Worm (Caenorhabditis elegans): Measurements from ENCODE around the gene C09G12.5.

C09G12.5 gene

DNA sequence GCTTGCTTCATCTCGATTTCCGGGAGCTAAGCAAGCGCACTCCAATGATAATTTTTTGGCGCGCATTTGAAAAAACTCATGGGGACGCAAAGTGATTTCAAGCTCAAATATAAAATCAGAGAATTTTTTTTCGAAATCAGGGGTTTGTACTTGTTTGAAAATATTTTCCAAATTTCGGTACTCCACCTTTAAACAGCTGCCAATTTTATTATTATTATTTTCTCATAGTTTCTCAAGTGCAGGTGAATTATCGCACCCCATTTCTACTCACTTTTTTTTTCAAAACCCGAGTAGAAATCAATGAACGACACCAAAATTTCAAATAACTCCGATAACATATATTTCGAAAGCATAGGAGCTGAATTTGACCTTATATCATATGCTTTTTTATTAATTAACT, 25.0 kb downstream of the C09G12.5 start, which contains the start of gene srz-83:
srz-83 (plus strand) TSS at position 301 of the 400 bp plus-strand sequence.
- TF ChIP-seq unc-39 (tag; optimal IDR thresholded peaks at IDR 0.05) (no peak), zip-8 (tag; optimal IDR thresholded peaks at IDR 0.05) (no peak), snpc-4 (tag; optimal IDR thresholded peaks at IDR 0.05) (no peak), pha-4 (tag; optimal IDR thresholded peaks at IDR 0.05) (no peak), unc-120 (tag; optimal IDR thresholded peaks at IDR 0.05; ENCODE audit: poor library complexity, severe bottlenecking) (no peak), unc-62 (GFP tag; optimal IDR thresholded peaks at IDR 0.05) (no peak), tbx-8 (GFP tag; optimal IDR thresholded peaks at IDR 0.05) (no peak)

DNA sequence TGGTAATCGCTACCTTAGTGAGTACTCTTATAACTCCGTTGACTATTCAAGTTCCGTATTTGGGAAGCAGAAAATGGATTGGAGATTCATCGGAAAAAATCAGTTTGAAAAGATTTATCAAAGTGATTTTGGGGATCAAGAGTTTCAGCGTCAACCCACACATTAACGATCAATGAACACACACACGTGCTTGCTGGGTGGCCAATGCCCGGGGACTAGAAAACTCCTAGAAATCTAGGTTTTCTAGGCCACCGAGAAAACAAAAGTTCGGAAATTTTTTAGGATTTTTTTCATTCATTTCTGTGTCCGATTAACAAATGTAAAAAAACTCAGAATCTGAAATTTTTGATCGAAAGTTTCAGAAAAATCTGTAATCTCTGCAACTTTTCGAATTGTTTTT, 26.8 kb downstream of the C09G12.5 start:
- no peak for TF ChIP-seq unc-39 (tag; optimal IDR thresholded peaks at IDR 0.05)
- no peak for TF ChIP-seq mls-2 (tag; optimal IDR thresholded peaks at IDR 0.05)
- no peak for TF ChIP-seq tbx-8 (GFP tag; optimal IDR thresholded peaks at IDR 0.05)
- TF ChIP-seq lsy-2 (tag; optimal IDR thresholded peaks at IDR 0.05) = no peak
- no peak for TF ChIP-seq ces-1 (GFP tag; optimal IDR thresholded peaks at IDR 0.05)
- no peak for TF ChIP-seq lin-13 (tag; optimal IDR thresholded peaks at IDR 0.05)
- TF ChIP-seq flh-1 (GFP tag; optimal IDR thresholded peaks at IDR 0.05) = no peak
- TF ChIP-seq lin-32 (GFP tag; optimal IDR thresholded peaks at IDR 0.05) = no peak
- TF ChIP-seq bed-3 (GFP tag; optimal IDR thresholded peaks at IDR 0.05) = no peak

DNA sequence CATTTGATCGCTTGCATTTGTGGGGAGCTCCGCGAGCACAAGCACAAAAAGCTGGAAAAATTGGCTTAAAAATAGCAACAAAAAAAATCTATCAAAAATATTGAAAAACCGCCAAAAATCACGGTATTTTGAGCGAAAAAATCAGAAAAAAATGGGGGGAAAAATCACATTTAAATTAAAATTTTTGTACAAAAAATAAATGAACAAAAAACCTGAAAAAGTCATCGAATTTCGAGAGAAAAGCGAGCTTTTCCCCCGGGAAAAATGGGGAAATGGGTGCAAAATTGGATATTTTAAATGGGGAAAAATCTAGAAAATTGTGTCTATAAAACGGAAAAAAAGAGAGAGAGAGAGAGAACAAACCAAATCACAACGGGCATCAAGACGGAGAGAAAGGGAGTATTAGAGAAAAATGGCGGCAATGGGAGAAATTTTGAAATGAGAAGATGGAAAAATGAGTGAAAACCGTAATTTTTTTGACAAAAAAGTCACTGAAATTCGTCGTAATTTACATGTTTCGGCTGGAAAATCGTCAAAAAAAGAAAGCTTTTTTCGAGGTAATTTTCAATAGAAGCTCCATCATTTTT, 30.4 kb downstream of the C09G12.5 start, which contains the start of gene ced-10:
ced-10 (minus strand) TSS at position 51 of the 587 bp plus-strand sequence.
- TF ChIP-seq ztf-11 (tag; optimal IDR thresholded peaks at IDR 0.05) (no peak), ceh-43 (GFP tag; optimal IDR thresholded peaks at IDR 0.05) (no peak), mab-5 (tag; optimal IDR thresholded peaks at IDR 0.05) (no peak), ceh-39 (tag; optimal IDR thresholded peaks at IDR 0.05) (no peak), tbx-8 (GFP tag; optimal IDR thresholded peaks at IDR 0.05) (no peak), unc-39 (tag; optimal IDR thresholded peaks at IDR 0.05) (no peak), nhr-28 (tag; optimal IDR thresholded peaks at IDR 0.05) (no peak), bed-3 (GFP tag; optimal IDR thresholded peaks at IDR 0.05) (no peak), snpc-4 (tag; optimal IDR thresholded peaks at IDR 0.05) (no peak)

- TF ChIP-seq snpc-4 (tag; optimal IDR thresholded peaks at IDR 0.05) (no peak), ces-1 (GFP tag; optimal IDR thresholded peaks at IDR 0.05) (no peak), sem-2 (GFP tag; optimal IDR thresholded peaks at IDR 0.05) (no peak), nhr-237 (tag; optimal IDR thresholded peaks at IDR 0.05) (no peak), cnd-1 (tag; optimal IDR thresholded peaks at IDR 0.05) (no peak), unc-39 (tag; optimal IDR thresholded peaks at IDR 0.05) (no peak), zip-8 (tag; optimal IDR thresholded peaks at IDR 0.05) (no peak), drap-1 (GFP tag; optimal IDR thresholded peaks at IDR 0.05) (no peak), mep-1 (tag; optimal IDR thresholded peaks at IDR 0.05) (no peak), mls-2 (tag; optimal IDR thresholded peaks at IDR 0.05) (no peak), bed-3 (GFP tag; optimal IDR thresholded peaks at IDR 0.05) (no peak), ceh-83 (GFP tag; optimal IDR thresholded peaks at IDR 0.05) (no peak), pha-4 (tag; optimal IDR thresholded peaks at IDR 0.05) (no peak), elt-3 (tag; optimal IDR thresholded peaks at IDR 0.05) (no peak), nhr-2 (tag; optimal IDR thresholded peaks at IDR 0.05) (no peak), lin-32 (GFP tag; optimal IDR thresholded peaks at IDR 0.05) (no peak), flh-1 (GFP tag; optimal IDR thresholded peaks at IDR 0.05) (no peak), nhr-76 (tag; optimal IDR thresholded peaks at IDR 0.05) (no peak)
Measured at ce11 chrIV:3514467-3514866, 35.3 kb downstream of the C09G12.5 start, which contains the start of gene tsg-101. tsg-101 (minus strand) TSS chrIV:3514567.

ce11 chrIV:3515412-3516046, 36.4 kb downstream of the C09G12.5 start:
- no peak for TF ChIP-seq ceh-83 (GFP tag; optimal IDR thresholded peaks at IDR 0.05)
- peak; percentile 73 for TF ChIP-seq ceh-39 (tag; optimal IDR thresholded peaks at IDR 0.05)
- TF ChIP-seq nhr-76 (tag; optimal IDR thresholded peaks at IDR 0.05) = no peak
- no peak for TF ChIP-seq cnd-1 (tag; optimal IDR thresholded peaks at IDR 0.05)
- peak; percentile 19 for TF ChIP-seq drap-1 (GFP tag; optimal IDR thresholded peaks at IDR 0.05)
- peak; percentile 49 for TF ChIP-seq unc-120 (tag; optimal IDR thresholded peaks at IDR 0.05; ENCODE audit: poor library complexity, severe bottlenecking)
- TF ChIP-seq ceh-43 (GFP tag; optimal IDR thresholded peaks at IDR 0.05) = no peak
- TF ChIP-seq zip-8 (tag; optimal IDR thresholded peaks at IDR 0.05) = no peak
- TF ChIP-seq lin-13 (tag; optimal IDR thresholded peaks at IDR 0.05) = no peak
- TF ChIP-seq unc-39 (tag; optimal IDR thresholded peaks at IDR 0.05) = no peak
- no peak for TF ChIP-seq blmp-1 (tag; optimal IDR thresholded peaks at IDR 0.05)
- no peak for TF ChIP-seq nhr-12 (tag; optimal IDR thresholded peaks at IDR 0.05)
- TF ChIP-seq sem-2 (GFP tag; optimal IDR thresholded peaks at IDR 0.05) = no peak
- no peak for TF ChIP-seq lsy-2 (tag; optimal IDR thresholded peaks at IDR 0.05)
- peak; percentile 59 for TF ChIP-seq ces-1 (GFP tag; optimal IDR thresholded peaks at IDR 0.05)
- TF ChIP-seq pha-4 (tag; optimal IDR thresholded peaks at IDR 0.05) = peak; percentile 72
- TF ChIP-seq elt-3 (tag; optimal IDR thresholded peaks at IDR 0.05) = no peak
- TF ChIP-seq unc-62 (GFP tag; optimal IDR thresholded peaks at IDR 0.05) = peak; percentile 8
- no peak for TF ChIP-seq tbx-8 (GFP tag; optimal IDR thresholded peaks at IDR 0.05)
- TF ChIP-seq elt-1 (tag; optimal IDR thresholded peaks at IDR 0.05; ENCODE audit: borderline replicate concordance, insufficient read depth) = no peak
- TF ChIP-seq nhr-28 (tag; optimal IDR thresholded peaks at IDR 0.05) = no peak
- peak; percentile 81 for TF ChIP-seq ham-2 (GFP tag; optimal IDR thresholded peaks at IDR 0.05)
- TF ChIP-seq bed-3 (GFP tag; optimal IDR thresholded peaks at IDR 0.05) = no peak
- TF ChIP-seq sptf-1 (tag; optimal IDR thresholded peaks at IDR 0.05) = no peak
- TF ChIP-seq snpc-4 (tag; optimal IDR thresholded peaks at IDR 0.05) = no peak
- peak; percentile 64 for TF ChIP-seq mep-1 (tag; optimal IDR thresholded peaks at IDR 0.05)
- peak; percentile 11 for TF ChIP-seq hlh-1 (tag; optimal IDR thresholded peaks at IDR 0.05)
- TF ChIP-seq ztf-11 (tag; optimal IDR thresholded peaks at IDR 0.05) = no peak
- TF ChIP-seq lin-32 (GFP tag; optimal IDR thresholded peaks at IDR 0.05) = no peak
- no peak for TF ChIP-seq flh-1 (GFP tag; optimal IDR thresholded peaks at IDR 0.05)
- peak; percentile 14 for TF ChIP-seq nhr-237 (tag; optimal IDR thresholded peaks at IDR 0.05)
- no peak for TF ChIP-seq mls-2 (tag; optimal IDR thresholded peaks at IDR 0.05)
- peak; percentile 5 for TF ChIP-seq nhr-2 (tag; optimal IDR thresholded peaks at IDR 0.05)
- TF ChIP-seq mab-5 (tag; optimal IDR thresholded peaks at IDR 0.05) = no peak
